Fruit fly (Drosophila melanogaster) whole organism, embryonic: ENCODE data around the gene CG15170.

Experiments used
- Abd-B ChIP-seq: fragments of 200-800 bp; sonication (Bioruptor generic); optimal IDR thresholded peaks from 2 replicates; lab custom pipeline; 2018; ENCODE audit warnings: missing biosample characterization, mild to moderate bottlenecking, missing genetic modification characterization, moderate library complexity
- Atf3 ChIP-seq: fragments of 200-800 bp; sonication (Bioruptor generic); optimal IDR thresholded peaks from 3 replicates; lab custom pipeline; 2016; ENCODE audit warnings: missing biosample characterization, missing genetic modification characterization
- Blimp-1 ChIP-seq: fragments of 200-800 bp; sonication (Bioruptor generic); optimal IDR thresholded peaks from 3 replicates; lab custom pipeline; 2018; ENCODE audit warnings: missing biosample characterization, missing genetic modification characterization, mild to moderate bottlenecking, moderate library complexity, missing genetic modification reagents
- Bteb2 ChIP-seq: fragments of 200-800 bp; sonication (Bioruptor generic); optimal IDR thresholded peaks from 2 replicates; lab custom pipeline; 2016; ENCODE audit warnings: missing biosample characterization, missing genetic modification characterization
- CG10274 ChIP-seq: fragments of 200-800 bp; sonication (Bioruptor generic); optimal IDR thresholded peaks from 3 replicates; lab custom pipeline; 2017; ENCODE audit warnings: missing biosample characterization, mild to moderate bottlenecking, missing genetic modification characterization
- CG10979 ChIP-seq: fragments of 200-800 bp; sonication (Bioruptor generic); optimal IDR thresholded peaks from 2 replicates; lab custom pipeline; 2018; ENCODE audit warnings: missing biosample characterization, mild to moderate bottlenecking, missing genetic modification characterization, moderate library complexity
- CG1233 ChIP-seq: fragments of 200-800 bp; sonication (Bioruptor generic); optimal IDR thresholded peaks from 4 replicates; lab custom pipeline; 2018; ENCODE audit warnings: missing biosample characterization, mild to moderate bottlenecking, missing genetic modification characterization
- CG13775 ChIP-seq: fragments of 200-800 bp; sonication (Bioruptor generic); optimal IDR thresholded peaks from 3 replicates; lab custom pipeline; 2017; ENCODE audit warnings: missing biosample characterization, mild to moderate bottlenecking, missing genetic modification characterization
- CG15601 ChIP-seq: fragments of 200-800 bp; sonication (Bioruptor generic); optimal IDR thresholded peaks from 3 replicates; lab custom pipeline; 2019; ENCODE audit warnings: missing biosample characterization, mild to moderate bottlenecking, missing genetic modification characterization, moderate library complexity
- CG1603 ChIP-seq: fragments of 200-800 bp; sonication (Bioruptor generic); optimal IDR thresholded peaks from 2 replicates; lab custom pipeline; 2019; ENCODE audit warnings: missing biosample characterization, mild to moderate bottlenecking, missing genetic modification characterization, moderate library complexity
- CG17385 ChIP-seq: fragments of 200-800 bp; sonication (Bioruptor generic); optimal IDR thresholded peaks from 3 replicates; lab custom pipeline; 2018; ENCODE audit warnings: missing biosample characterization, mild to moderate bottlenecking, missing genetic modification characterization
- CG17568 ChIP-seq: fragments of 200-800 bp; sonication (Bioruptor generic); optimal IDR thresholded peaks from 2 replicates; lab custom pipeline; 2018; ENCODE audit warnings: missing biosample characterization, mild to moderate bottlenecking, missing genetic modification characterization, moderate library complexity
- CG17612 ChIP-seq: fragments of 200-800 bp; sonication (Bioruptor generic); IDR thresholded peaks from 2 replicates; pipeline ENCODE4 v1.3.6; 2022; ENCODE audit warnings: missing biosample characterization, missing genetic modification characterization
- CG18011 ChIP-seq: fragments of 200-800 bp; sonication (Bioruptor generic); optimal IDR thresholded peaks from 2 replicates; lab custom pipeline; 2017; ENCODE audit warnings: missing biosample characterization, missing genetic modification characterization, mild to moderate bottlenecking, moderate library complexity, missing genotype
- CG2116 ChIP-seq: fragments of 200-800 bp; sonication (Bioruptor generic); optimal IDR thresholded peaks from 3 replicates; lab custom pipeline; 2018; ENCODE audit warnings: missing biosample characterization, mild to moderate bottlenecking, missing genetic modification characterization
- CG2712 ChIP-seq: fragments of 200-800 bp; optimal IDR thresholded peaks from 3 replicates; lab custom pipeline; 2019; ENCODE audit warnings: missing biosample characterization, mild to moderate bottlenecking, missing genetic modification characterization, moderate library complexity
- CG34224 ChIP-seq: fragments of 200-800 bp; sonication (Bioruptor generic); IDR thresholded peaks from 3 replicates; pipeline ENCODE4 v1.3.6; 2022; ENCODE audit warnings: missing biosample characterization, missing genetic modification characterization; ENCODE audit not compliant: partially characterized antibody
- CG3838 ChIP-seq: fragments of 200-800 bp; sonication (Bioruptor generic); optimal IDR thresholded peaks from 3 replicates; lab custom pipeline; 2016; ENCODE audit warnings: missing biosample characterization, missing genetic modification characterization
- CG4360 ChIP-seq: fragments of 200-800 bp; sonication (Bioruptor generic); IDR thresholded peaks from 2 replicates; pipeline ENCODE4 v1.3.6; 2022; ENCODE audit warnings: missing biosample characterization, missing genetic modification characterization
- CG4707 ChIP-seq: fragments of 200-800 bp; sonication (Bioruptor generic); optimal IDR thresholded peaks from 2 replicates; lab custom pipeline; 2018; ENCODE audit warnings: missing biosample characterization, mild to moderate bottlenecking, missing genetic modification characterization, moderate library complexity
- CG7745 ChIP-seq: fragments of 200-800 bp; sonication (Bioruptor generic); optimal IDR thresholded peaks from 2 replicates; lab custom pipeline; 2018; ENCODE audit warnings: missing biosample characterization, mild to moderate bottlenecking, missing genetic modification characterization, moderate library complexity
- Dek ChIP-seq: fragments of 200-800 bp; sonication (Bioruptor generic); optimal IDR thresholded peaks from 3 replicates; lab custom pipeline; 2019; ENCODE audit warnings: missing biosample characterization, mild to moderate bottlenecking, missing genetic modification characterization, moderate library complexity
- Doc2 ChIP-seq: fragments of 200-800 bp; sonication (Bioruptor generic); IDR thresholded peaks from 2 replicates; pipeline ENCODE4 v1.3.6; 2022; ENCODE audit warnings: missing biosample characterization, missing genetic modification characterization
- Fer1 ChIP-seq: fragments of 200-800 bp; sonication (Bioruptor generic); optimal IDR thresholded peaks from 2 replicates; lab custom pipeline; 2017; ENCODE audit warnings: missing biosample characterization, mild to moderate bottlenecking, missing genetic modification characterization
- GATAe ChIP-seq: fragments of 200-800 bp; sonication (Bioruptor generic); conservative IDR thresholded peaks from 2 replicates; pipeline ENCODE4 v1.3.6; 2022; ENCODE audit warnings: missing biosample characterization, missing genetic modification characterization
- HHEX ChIP-seq: fragments of 200-800 bp; sonication (Bioruptor generic); optimal IDR thresholded peaks from 3 replicates; lab custom pipeline; 2017; ENCODE audit warnings: missing biosample characterization, mild to moderate bottlenecking, missing genetic modification characterization, missing genetic modification reagents
- HmgZ ChIP-seq: fragments of 200-800 bp; sonication (Bioruptor generic); optimal IDR thresholded peaks from 2 replicates; lab custom pipeline; 2018; ENCODE audit warnings: missing biosample characterization, mild to moderate bottlenecking, missing genetic modification characterization
- Hr51 ChIP-seq, 2 experiments: fragments of 200-800 bp; sonication (Bioruptor generic); optimal IDR thresholded peaks; 2 replicates in 1 of 2; 3 replicates in 1 of 2; lab custom pipeline; 2016 to 2018; ENCODE audit warnings: missing biosample characterization in 2 of 2, missing genetic modification characterization in 2 of 2, mild to moderate bottlenecking in 1 of 2, moderate library complexity in 1 of 2
- Lim3 ChIP-seq: fragments of 200-800 bp; sonication (Bioruptor generic); IDR thresholded peaks from 2 replicates; pipeline ENCODE4 v1.3.6; 2022; ENCODE audit warnings: missing biosample characterization, missing genetic modification characterization
- MTF-1 ChIP-seq: fragments of 200-800 bp; sonication (Bioruptor generic); optimal IDR thresholded peaks from 2 replicates; lab custom pipeline; 2018; ENCODE audit warnings: missing biosample characterization, mild to moderate bottlenecking, missing genetic modification characterization, borderline replicate concordance
- NFAT ChIP-seq: fragments of 200-800 bp; sonication (Bioruptor generic); IDR thresholded peaks from 2 replicates; pipeline ENCODE4 v1.3.6; 2022; ENCODE audit warnings: missing biosample characterization, missing genetic modification characterization
- Neu2 ChIP-seq: fragments of 200-800 bp; sonication (Bioruptor generic); optimal IDR thresholded peaks from 3 replicates; lab custom pipeline; 2016; ENCODE audit warnings: missing biosample characterization, missing genetic modification characterization, borderline replicate concordance
- Nf-YA ChIP-seq: fragments of 200-800 bp; sonication (Bioruptor generic); IDR thresholded peaks from 2 replicates; pipeline ENCODE4 v1.3.6; 2022; ENCODE audit warnings: missing biosample characterization, missing genetic modification characterization
- Nf-YB ChIP-seq: fragments of 200-800 bp; sonication (Bioruptor generic); optimal IDR thresholded peaks from 3 replicates; lab custom pipeline; 2019; ENCODE audit warnings: missing biosample characterization, mild to moderate bottlenecking, missing genetic modification characterization, moderate library complexity
- Six4 ChIP-seq: fragments of 200-800 bp; sonication (Bioruptor generic); optimal IDR thresholded peaks from 2 replicates; lab custom pipeline; 2016; ENCODE audit warnings: missing biosample characterization, missing genetic modification characterization
- Sox100B ChIP-seq: fragments of 200-800 bp; sonication (Bioruptor generic); optimal IDR thresholded peaks from 3 replicates; lab custom pipeline; 2018; ENCODE audit warnings: missing biosample characterization, mild to moderate bottlenecking, missing genetic modification characterization
- Xrp1 ChIP-seq: fragments of 200-800 bp; sonication (Bioruptor generic); IDR thresholded peaks from 2 replicates; pipeline ENCODE4 v1.3.6; 2022; ENCODE audit warnings: missing biosample characterization, missing genetic modification characterization
- aop ChIP-seq: fragments of 200-800 bp; sonication (Bioruptor generic); IDR thresholded peaks from 2 replicates; pipeline ENCODE4 v1.3.6; 2022; ENCODE audit warnings: missing biosample characterization, missing genetic modification characterization
- dati ChIP-seq: fragments of 200-800 bp; sonication (Bioruptor generic); IDR thresholded peaks from 2 replicates; pipeline ENCODE4 v1.3.6; 2022; ENCODE audit warnings: missing biosample characterization, missing genetic modification characterization
- fd64A ChIP-seq: fragments of 200-800 bp; sonication (Bioruptor generic); optimal IDR thresholded peaks from 3 replicates; lab custom pipeline; 2018; ENCODE audit warnings: missing biosample characterization, mild to moderate bottlenecking, missing genetic modification characterization
- ftz-f1 ChIP-seq: fragments of 200-800 bp; sonication (Bioruptor generic); optimal IDR thresholded peaks from 2 replicates; lab custom pipeline; 2016; ENCODE audit warnings: missing biosample characterization, missing genetic modification characterization
- hth ChIP-seq: fragments of >200 bp; optimal IDR thresholded peaks from 2 replicates; lab custom pipeline; 2017; ENCODE audit warnings: inconsistent platforms
- jumu ChIP-seq: fragments of 200-800 bp; sonication (Bioruptor generic); optimal IDR thresholded peaks from 3 replicates; lab custom pipeline; 2016; ENCODE audit warnings: missing biosample characterization, missing genetic modification characterization
- ken ChIP-seq: fragments of 200-800 bp; sonication (Bioruptor generic); IDR thresholded peaks from 3 replicates; pipeline ENCODE4 v1.3.6; 2022; ENCODE audit warnings: missing biosample characterization, missing genetic modification characterization
- kni ChIP-seq: fragments of 200-800 bp; sonication (Bioruptor generic); optimal IDR thresholded peaks from 3 replicates; lab custom pipeline; 2017; ENCODE audit warnings: mild to moderate bottlenecking, missing biosample characterization, missing genetic modification reagents, missing genetic modification characterization
- lbe ChIP-seq: fragments of 200-800 bp; sonication (Bioruptor generic); optimal IDR thresholded peaks from 2 replicates; lab custom pipeline; 2016; ENCODE audit warnings: missing biosample characterization, mild to moderate bottlenecking, missing genetic modification characterization
- maf-S ChIP-seq: fragments of 200-800 bp; sonication (Bioruptor generic); optimal IDR thresholded peaks from 2 replicates; lab custom pipeline; 2016; ENCODE audit warnings: missing biosample characterization, missing genetic modification characterization
- odd ChIP-seq: fragments of 200-800 bp; sonication (Bioruptor generic); optimal IDR thresholded peaks from 2 replicates; lab custom pipeline; 2017; ENCODE audit warnings: missing biosample characterization, mild to moderate bottlenecking, missing genetic modification characterization
- onecut ChIP-seq: fragments of 200-800 bp; sonication (Bioruptor generic); IDR thresholded peaks from 2 replicates; pipeline ENCODE4 v1.3.6; 2022; ENCODE audit warnings: missing biosample characterization, missing genetic modification characterization
- row ChIP-seq: fragments of 200-800 bp; sonication (Bioruptor generic); IDR thresholded peaks from 3 replicates; pipeline ENCODE4 v1.3.6; 2022; ENCODE audit warnings: missing biosample characterization, missing genetic modification characterization
- toy ChIP-seq: fragments of 200-800 bp; sonication (Bioruptor generic); IDR thresholded peaks from 2 replicates; pipeline ENCODE4 v1.3.6; 2022; ENCODE audit warnings: missing biosample characterization, missing genetic modification characterization
- vvl ChIP-seq: fragments of 200-800 bp; sonication (Bioruptor generic); IDR thresholded peaks from 2 replicates; pipeline ENCODE4 v1.3.6; 2022; ENCODE audit warnings: missing biosample characterization, missing genetic modification characterization

Gene CG15170

dm6 chr2L:18981484-18981883 is 8.5 kb downstream of the CG15170 start:
- no peak for TF ChIP-seq Bteb2 (GFP tag; lab: Kevin White, UChicago)
- TF ChIP-seq CG17385 (GFP tag; lab: Kevin White, UChicago): peak; percentile 6
- no peak for TF ChIP-seq toy (GFP tag; lab: Robert Waterston, UW)
- no peak for TF ChIP-seq CG4360 (GFP tag; lab: Robert Waterston, UW)
- TF ChIP-seq CG1233 (GFP tag; lab: Kevin White, UChicago): no peak
- no peak for TF ChIP-seq Nf-YA (GFP tag; lab: Robert Waterston, UW)
- peak; percentile 50 for TF ChIP-seq fd64A (GFP tag; lab: Kevin White, UChicago)
- TF ChIP-seq onecut (GFP tag; lab: Robert Waterston, UW): peak; percentile 7; the same call in 1 of the 2 replicates
- TF ChIP-seq CG17568 (GFP tag; lab: Kevin White, UChicago): peak; percentile 14
- no peak for TF ChIP-seq Xrp1 (GFP tag; lab: Robert Waterston, UW)
- TF ChIP-seq CG2712: no peak
- peak; percentile 4 for TF ChIP-seq Blimp-1 (GFP tag; lab: Kevin White, UChicago)
- no peak for TF ChIP-seq hth (lab: Kevin White, UChicago)
- no peak for TF ChIP-seq CG7745 (tag; lab: Kevin White, UChicago)
- no peak for TF ChIP-seq Neu2 (GFP tag; lab: Kevin White, UChicago)
- no peak for TF ChIP-seq Atf3 (GFP tag; lab: Kevin White, UChicago)
- TF ChIP-seq CG3838: no peak
- TF ChIP-seq ken (GFP tag; lab: Robert Waterston, UW): no peak
- TF ChIP-seq CG18011 (GFP tag; lab: Kevin White, UChicago): no peak
- no peak for TF ChIP-seq odd (GFP tag; lab: Kevin White, UChicago)
- TF ChIP-seq Dek: no peak
- TF ChIP-seq CG10274 (GFP tag; lab: Kevin White, UChicago): no peak
- no peak for TF ChIP-seq CG17612 (GFP tag; lab: Robert Waterston, UW)
- no peak for TF ChIP-seq row (GFP tag; lab: Robert Waterston, UW)
- TF ChIP-seq HmgZ (tag; lab: Kevin White, UChicago): no peak
- TF ChIP-seq CG34224 (GFP tag; lab: Robert Waterston, UW): no peak
- no peak for TF ChIP-seq NFAT (GFP tag; lab: Robert Waterston, UW)
- TF ChIP-seq HHEX: no peak
- TF ChIP-seq Nf-YB (GFP tag; lab: Kevin White, UChicago): no peak
- no peak for TF ChIP-seq Abd-B (GFP tag; lab: Kevin White, UChicago)
- no peak for TF ChIP-seq maf-S
- peak; percentile 8 for TF ChIP-seq CG1603 (tag; lab: Kevin White, UChicago)
- no peak for TF ChIP-seq GATAe (GFP tag; lab: Robert Waterston, UW)
- peak; percentile 25 for TF ChIP-seq lbe (GFP tag; lab: Kevin White, UChicago)
- TF ChIP-seq dati (GFP tag; lab: Robert Waterston, UW): no peak
- no peak for TF ChIP-seq Hr51 (GFP tag; optimal IDR thresholded peaks at IDR 0.05; lab: Kevin White, UChicago)
- no peak for TF ChIP-seq ftz-f1 (GFP tag; lab: Kevin White, UChicago)
- TF ChIP-seq aop (GFP tag; lab: Robert Waterston, UW): no peak
- no peak for TF ChIP-seq Six4 (GFP tag; lab: Kevin White, UChicago)
- TF ChIP-seq Lim3 (GFP tag; lab: Robert Waterston, UW): no peak
- TF ChIP-seq CG13775 (GFP tag; lab: Kevin White, UChicago): no peak
- no peak for TF ChIP-seq Fer1 (GFP tag; lab: Kevin White, UChicago)
- TF ChIP-seq CG10979 (tag; lab: Kevin White, UChicago): no peak
- TF ChIP-seq CG2116: no peak
- peak; percentile 33 for TF ChIP-seq CG15601 (tag; lab: Kevin White, UChicago)
- peak; percentile 75 for TF ChIP-seq vvl
- no peak for TF ChIP-seq Doc2 (GFP tag; lab: Robert Waterston, UW)
- TF ChIP-seq Sox100B (GFP tag; lab: Kevin White, UChicago): no peak
- peak; percentile 70 for TF ChIP-seq kni (GFP tag; lab: Kevin White, UChicago)
- TF ChIP-seq CG4707 (GFP tag; lab: Kevin White, UChicago): peak; percentile 45
- TF ChIP-seq jumu (GFP tag; lab: Kevin White, UChicago): no peak
- peak; percentile 46 for TF ChIP-seq MTF-1
